Worm (Caenorhabditis elegans) whole organism, L1 larva: Measurements from ENCODE around the gene F26C11.1.

Experiments used
- elt-2 ChIP-seq: sonication (generic microtip); optimal IDR thresholded peaks from 2 replicates; lab custom pipeline; 2016; ENCODE audit warnings: missing genetic modification characterization, mild to moderate bottlenecking, inconsistent platforms, missing compliant biosample characterization, missing genetic modification reagents
- lsy-2 ChIP-seq, 2 experiments: fragments of 150-350 bp; optimal IDR thresholded peaks; 2 replicates each; lab custom pipeline; 2014; ENCODE audit warnings: missing biosample characterization in 2 of 2, missing genetic modification characterization in 2 of 2

ce11 chrII:9855620-9856019 is 38.9 kb upstream of the F26C11.1 start, which contains the start of gene chil-4:
- TF ChIP-seq elt-2: no peak
- TF ChIP-seq lsy-2 (tag; optimal IDR thresholded peaks at IDR 0.05; lab: Kevin White, UChicago): no peak
